Worm (Caenorhabditis elegans) whole organism, late embryonic: Measurements from ENCODE around the gene Y82E9BR.9.

ENCODE experiments used
- ama-1 ChIP-seq: fragments of 150-350 bp; optimal IDR thresholded peaks from 2 replicates; lab custom pipeline; 2014
- dmd-4 ChIP-seq: sonication (generic microtip); optimal IDR thresholded peaks from 2 replicates; lab custom pipeline; 2016; ENCODE audit warnings: borderline replicate concordance, missing genetic modification characterization, missing compliant biosample characterization
- dve-1 ChIP-seq: sonication (generic microtip); optimal IDR thresholded peaks from 2 replicates; lab custom pipeline; 2017; ENCODE audit warnings: antibody characterized with exemption, mild to moderate bottlenecking, missing genetic modification characterization, missing compliant biosample characterization
- hlh-13 ChIP-seq: fragments of 200-800 bp; sonication (Bioruptor generic); optimal IDR thresholded peaks from 2 replicates; lab custom pipeline; 2018; ENCODE audit warnings: mild to moderate bottlenecking, missing genetic modification characterization, missing compliant biosample characterization
- unc-86 ChIP-seq: sonication (generic microtip); optimal IDR thresholded peaks from 2 replicates; lab custom pipeline; 2016; ENCODE audit warnings: missing genetic modification characterization, missing compliant biosample characterization

ce11 chrIII:1350745-1351144, 8.8 kb downstream of the Y82E9BR.9 start, which contains the start of gene Y82E9BL.3:
- TF ChIP-seq hlh-13 (GFP tag; lab: Kevin White, UChicago): no peak
- no peak for TF ChIP-seq unc-86
- TF ChIP-seq dve-1 (tag; lab: Kevin White, UChicago): no peak
- TF ChIP-seq dmd-4 (tag; lab: Kevin White, UChicago): no peak
- TF ChIP-seq ama-1 (lab: Kevin White, UChicago): no peak
